Fruit fly (Drosophila melanogaster): Measurements from ENCODE around the gene CG43131.

DNA sequence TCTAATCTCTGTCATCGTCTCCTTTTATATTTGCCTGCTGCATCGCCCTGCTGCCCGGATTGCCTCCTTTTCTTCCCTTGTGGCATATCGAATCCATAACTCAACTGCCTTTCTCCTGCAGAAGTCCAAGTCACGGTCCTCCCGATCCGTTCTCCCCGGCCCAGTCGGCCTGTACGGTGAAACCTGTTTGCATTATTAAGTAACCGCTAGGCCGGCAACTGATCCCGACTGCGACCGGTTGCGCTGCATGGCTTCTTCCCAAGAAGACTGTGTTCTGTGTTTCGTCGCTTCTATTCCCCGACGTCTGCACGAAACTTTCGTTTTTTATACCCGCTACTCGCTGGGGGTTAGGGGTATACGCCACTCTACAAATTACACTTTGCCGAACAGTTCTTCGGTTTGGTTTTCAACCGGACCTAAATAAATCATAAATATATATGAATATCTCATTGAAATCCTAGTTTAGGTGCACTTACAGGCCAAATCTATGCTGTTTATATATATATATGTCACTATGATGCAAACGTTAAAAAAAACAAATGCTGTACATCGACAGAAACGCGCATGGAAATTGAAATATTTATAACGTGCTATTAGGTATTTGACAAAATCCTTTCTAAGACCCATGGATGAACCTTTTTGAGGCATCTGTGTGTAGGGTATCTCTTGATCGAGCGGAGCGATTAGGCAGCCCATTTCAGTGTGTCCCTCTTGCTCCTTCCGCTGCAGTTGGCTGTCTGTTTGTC is 19.3 kb downstream of the CG43131 start:
- no peak for TF ChIP-seq Jra (GFP tag; optimal IDR thresholded peaks at IDR 0.05)
- peak; percentile 50 for TF ChIP-seq OdsH (GFP tag; optimal IDR thresholded peaks at IDR 0.05)
- TF ChIP-seq Rel (GFP tag; optimal IDR thresholded peaks at IDR 0.05), result no peak
- TF ChIP-seq Rel (tag; optimal IDR thresholded peaks at IDR 0.05), result no peak
- no peak for TF ChIP-seq sv (GFP tag; optimal IDR thresholded peaks at IDR 0.05)

All from whole organism, wandering third instar larva.